Worm (Caenorhabditis elegans) whole organism, mixed stage, embryonic: ENCODE results near the gene ndub-3.

Source experiments
- bed-3 ChIP-seq: fragments of 200-800 bp; sonication (Bioruptor generic); optimal IDR thresholded peaks from 3 replicates; lab custom pipeline; 2018; ENCODE audit warnings: mild to moderate bottlenecking, missing genetic modification characterization, moderate library complexity, missing compliant biosample characterization
- blmp-1 ChIP-seq: fragments of 150-350 bp; optimal IDR thresholded peaks from 2 replicates; lab custom pipeline; 2014; ENCODE audit warnings: missing biosample characterization, missing genetic modification characterization
- ceh-43 ChIP-seq: fragments of 200-800 bp; sonication (Bioruptor generic); optimal IDR thresholded peaks from 2 replicates; lab custom pipeline; 2018; ENCODE audit warnings: mild to moderate bottlenecking, missing genetic modification characterization, moderate library complexity, missing compliant biosample characterization
- ces-1 ChIP-seq: fragments of 150-350 bp; optimal IDR thresholded peaks from 2 replicates; lab custom pipeline; 2014; ENCODE audit warnings: missing biosample characterization, missing genetic modification reagents, missing genetic modification characterization
- cnd-1 ChIP-seq: fragments of 200-800 bp; sonication (Bioruptor generic); optimal IDR thresholded peaks from 2 replicates; lab custom pipeline; 2018; ENCODE audit warnings: mild to moderate bottlenecking, missing genetic modification characterization, missing compliant biosample characterization
- elt-1 ChIP-seq: sonication (generic microtip); optimal IDR thresholded peaks from 2 replicates; lab custom pipeline; 2017; ENCODE audit warnings: missing genetic modification characterization, mild to moderate bottlenecking, missing compliant biosample characterization, antibody characterized with exemption, moderate library complexity, borderline replicate concordance; ENCODE audit not compliant: insufficient read depth
- elt-3 ChIP-seq: fragments of 150-350 bp; optimal IDR thresholded peaks from 2 replicates; lab custom pipeline; 2014; ENCODE audit warnings: missing biosample characterization, missing genetic modification characterization
- flh-1 ChIP-seq: fragments of 200-800 bp; sonication (Bioruptor generic); optimal IDR thresholded peaks from 2 replicates; lab custom pipeline; 2018; ENCODE audit warnings: mild to moderate bottlenecking, missing genetic modification characterization, moderate library complexity, missing compliant biosample characterization
- ham-2 ChIP-seq: fragments of 200-800 bp; sonication (Bioruptor generic); optimal IDR thresholded peaks from 2 replicates; lab custom pipeline; 2018; ENCODE audit warnings: mild to moderate bottlenecking, missing genetic modification characterization, missing compliant biosample characterization
- lin-13 ChIP-seq: fragments of 150-350 bp; optimal IDR thresholded peaks from 2 replicates; lab custom pipeline; 2014; ENCODE audit warnings: missing biosample characterization, missing genetic modification characterization
- lin-32 ChIP-seq: fragments of 200-800 bp; sonication (Bioruptor generic); optimal IDR thresholded peaks from 2 replicates; lab custom pipeline; 2018; ENCODE audit warnings: mild to moderate bottlenecking, missing genetic modification characterization, missing compliant biosample characterization
- lsy-2 ChIP-seq: fragments of 150-350 bp; optimal IDR thresholded peaks from 2 replicates; lab custom pipeline; 2014; ENCODE audit warnings: missing biosample characterization, missing genetic modification characterization
- mab-5 ChIP-seq: fragments of 150-350 bp; optimal IDR thresholded peaks from 2 replicates; lab custom pipeline; 2014; ENCODE audit warnings: missing biosample characterization, missing genetic modification characterization
- mep-1 ChIP-seq: fragments of 150-350 bp; optimal IDR thresholded peaks from 2 replicates; lab custom pipeline; 2017; ENCODE audit warnings: missing biosample characterization, missing genetic modification reagents, missing genetic modification characterization, inconsistent platforms
- mls-2 ChIP-seq: sonication (generic microtip); optimal IDR thresholded peaks from 2 replicates; lab custom pipeline; 2016; ENCODE audit warnings: mild to moderate bottlenecking, missing genetic modification characterization, moderate library complexity, missing compliant biosample characterization
- nhr-12 ChIP-seq: fragments of 150-350 bp; optimal IDR thresholded peaks from 2 replicates; lab custom pipeline; 2014; ENCODE audit warnings: missing biosample characterization, missing genetic modification characterization
- nhr-237 ChIP-seq: fragments of 150-350 bp; optimal IDR thresholded peaks from 2 replicates; lab custom pipeline; 2014; ENCODE audit warnings: missing biosample characterization, missing genetic modification characterization
- nhr-76 ChIP-seq: sonication (generic microtip); optimal IDR thresholded peaks from 2 replicates; lab custom pipeline; 2017; ENCODE audit warnings: missing biosample characterization, missing genetic modification characterization
- pha-4 ChIP-seq: fragments of 150-350 bp; optimal IDR thresholded peaks from 2 replicates; lab custom pipeline; 2018; ENCODE audit warnings: missing biosample characterization, missing genetic modification reagents, missing genetic modification characterization
- sem-2 ChIP-seq: fragments of 200-800 bp; sonication (Bioruptor generic); optimal IDR thresholded peaks from 2 replicates; lab custom pipeline; 2018; ENCODE audit warnings: mild to moderate bottlenecking, missing genetic modification characterization, missing compliant biosample characterization
- snpc-4 ChIP-seq: fragments of 150-350 bp; optimal IDR thresholded peaks from 2 replicates; lab custom pipeline; 2014; ENCODE audit warnings: missing biosample characterization, missing genetic modification characterization
- sptf-1 ChIP-seq: sonication (generic microtip); optimal IDR thresholded peaks from 2 replicates; lab custom pipeline; 2017; ENCODE audit warnings: mild to moderate bottlenecking, missing genetic modification characterization, moderate library complexity, missing compliant biosample characterization
- unc-120 ChIP-seq: sonication (generic microtip); optimal IDR thresholded peaks from 2 replicates; lab custom pipeline; 2017; ENCODE audit warnings: missing genetic modification characterization, missing compliant biosample characterization; ENCODE audit not compliant: poor library complexity, severe bottlenecking
- ztf-11 ChIP-seq: fragments of 150-350 bp; optimal IDR thresholded peaks from 2 replicates; lab custom pipeline; 2014; ENCODE audit warnings: missing biosample characterization, missing genetic modification characterization

The ndub-3 gene

DNA sequence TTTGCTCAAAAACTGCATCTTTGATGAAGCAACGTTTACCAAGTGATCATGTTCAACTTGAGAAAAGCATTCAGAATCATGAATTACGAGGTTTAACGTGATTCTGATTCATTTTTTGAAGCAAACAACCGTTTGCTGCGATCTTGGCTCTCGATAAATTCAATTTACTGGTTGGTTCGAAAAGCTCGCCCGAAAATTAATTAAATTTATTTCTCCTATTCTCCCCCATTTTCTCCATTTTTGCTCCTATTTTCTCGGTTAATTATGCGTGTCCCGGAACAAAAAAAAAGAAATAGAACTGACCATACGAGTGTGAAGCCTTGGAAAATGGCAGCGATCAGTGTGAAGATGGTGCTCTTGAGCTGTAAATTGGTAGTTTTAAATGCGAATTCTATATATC is 7.8 kb downstream of the ndub-3 start:
- no peak for TF ChIP-seq ztf-11 (tag; lab: Kevin White, UChicago)
- peak; percentile 94 for TF ChIP-seq ces-1 (GFP tag; lab: Kevin White, UChicago)

DNA sequence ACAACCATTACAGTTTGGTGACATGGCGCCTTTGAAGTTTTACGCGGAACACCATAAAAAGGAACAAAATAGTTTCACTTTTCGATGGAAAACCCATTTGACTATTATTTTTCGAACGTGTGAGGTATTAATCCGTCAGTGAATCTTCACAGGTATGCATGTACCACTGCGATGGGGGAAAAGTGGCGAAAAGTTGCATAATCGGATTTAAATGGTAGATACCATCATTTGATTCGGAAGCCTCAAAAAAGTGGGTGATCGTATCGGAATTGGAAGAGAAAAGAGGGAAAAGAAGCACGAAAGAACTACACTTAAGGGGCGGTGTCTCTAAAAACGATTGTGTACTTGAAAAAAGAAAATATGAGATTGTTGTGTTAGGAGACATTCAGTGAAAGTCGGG is 11.0 kb downstream of the ndub-3 start:
- TF ChIP-seq ceh-43 (GFP tag; lab: Kevin White, UChicago) (no peak), lin-13 (tag; lab: Kevin White, UChicago) (no peak), elt-1 (tag; lab: Kevin White, UChicago) (peak; percentile 16)
- TF ChIP-seq, all 35 proteins: peak for 1

DNA sequence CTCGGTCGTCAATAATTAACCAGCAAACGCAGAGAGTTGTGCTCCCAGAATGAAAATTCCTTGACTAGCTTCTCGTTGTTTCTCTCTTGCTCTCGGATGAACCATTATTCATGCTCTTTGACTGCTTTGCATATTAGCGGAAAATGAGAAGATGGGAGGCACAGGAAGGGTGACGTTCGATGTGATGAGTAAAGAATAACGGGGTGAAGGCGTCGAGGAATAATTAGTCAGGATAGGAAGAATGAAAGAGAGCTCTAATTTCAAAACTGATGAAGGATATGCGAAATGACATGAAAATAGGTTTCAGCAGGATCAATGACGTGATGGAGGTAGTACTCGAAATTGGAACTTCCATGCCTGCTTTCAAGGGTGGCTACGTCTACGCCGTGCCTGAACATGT is 13.4 kb downstream of the ndub-3 start:
- TF ChIP-seq nhr-76 (tag; lab: Kevin White, UChicago): no peak
- TF ChIP-seq mls-2: no peak
- TF ChIP-seq ceh-43 (GFP tag; lab: Kevin White, UChicago): no peak
- TF ChIP-seq sem-2 (GFP tag; lab: Kevin White, UChicago): no peak
- no peak for TF ChIP-seq nhr-237
- no peak for TF ChIP-seq cnd-1 (tag; lab: Kevin White, UChicago)
- TF ChIP-seq snpc-4: no peak
- TF ChIP-seq bed-3 (GFP tag; lab: Kevin White, UChicago): no peak
- no peak for TF ChIP-seq ces-1 (GFP tag; lab: Kevin White, UChicago)

DNA sequence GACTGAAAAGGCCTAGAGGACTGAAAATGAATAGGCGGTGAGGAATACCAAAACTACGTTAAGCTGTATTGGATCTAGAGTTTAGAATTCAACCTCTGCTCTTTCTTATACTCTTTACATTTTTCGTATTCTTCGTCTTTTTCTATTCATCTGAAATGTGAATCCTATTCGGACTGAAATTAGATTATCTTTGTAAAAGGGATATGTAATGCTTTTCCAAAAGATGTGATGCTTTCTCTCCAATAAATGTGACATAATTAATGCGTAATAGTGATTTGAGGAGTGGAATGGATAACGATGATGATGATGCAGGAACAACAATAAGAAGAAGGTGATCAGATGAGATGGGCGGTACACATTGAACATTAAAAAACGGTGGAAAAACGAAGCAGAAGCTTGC is 16.1 kb downstream of the ndub-3 start:
- TF ChIP-seq ces-1 (GFP tag; lab: Kevin White, UChicago) (peak; percentile 52), ham-2 (no peak)

DNA sequence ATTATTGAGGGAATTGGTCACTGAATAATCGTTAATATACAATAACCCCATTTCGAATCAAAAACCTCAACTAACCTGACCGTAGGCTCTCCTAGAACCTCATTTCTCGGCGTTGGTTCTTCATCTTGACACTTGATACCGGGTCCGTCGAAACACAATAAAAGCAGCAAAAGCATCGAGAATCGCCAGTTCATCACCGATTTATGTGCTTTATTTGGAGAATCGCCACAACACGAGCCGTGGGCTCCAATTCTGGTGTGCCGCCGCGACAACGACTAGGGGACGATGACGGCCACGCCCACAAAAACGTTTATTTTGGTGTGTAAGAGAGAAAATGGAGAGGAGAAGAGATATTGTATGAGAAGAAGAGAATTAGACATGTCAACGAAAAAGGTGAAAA is 17.3 kb downstream of the ndub-3 start, which contains the start of gene cutl-15:
Gene cutl-15, minus strand, starts transcription at position 298 of the 400 bp plus-strand sequence.
- no peak for TF ChIP-seq ztf-11 (tag; lab: Kevin White, UChicago)
- TF ChIP-seq sptf-1 (tag; lab: Kevin White, UChicago): no peak
- no peak for TF ChIP-seq cnd-1 (tag; lab: Kevin White, UChicago)
- TF ChIP-seq lin-32 (GFP tag; lab: Kevin White, UChicago): no peak
- TF ChIP-seq unc-120 (tag; lab: Kevin White, UChicago): no peak
- TF ChIP-seq flh-1 (GFP tag; lab: Kevin White, UChicago): no peak
- TF ChIP-seq bed-3 (GFP tag; lab: Kevin White, UChicago): no peak
- no peak for TF ChIP-seq lin-13 (tag; lab: Kevin White, UChicago)
- TF ChIP-seq elt-3 (tag; lab: Kevin White, UChicago): no peak
- no peak for TF ChIP-seq nhr-76 (tag; lab: Kevin White, UChicago)
- TF ChIP-seq mab-5 (tag; lab: Kevin White, UChicago): no peak
- TF ChIP-seq lsy-2 (tag; lab: Kevin White, UChicago): no peak
- TF ChIP-seq nhr-12 (tag; lab: Kevin White, UChicago): no peak
- no peak for TF ChIP-seq mep-1 (tag; lab: Kevin White, UChicago)
- TF ChIP-seq, all 35 proteins: peak for 0

DNA sequence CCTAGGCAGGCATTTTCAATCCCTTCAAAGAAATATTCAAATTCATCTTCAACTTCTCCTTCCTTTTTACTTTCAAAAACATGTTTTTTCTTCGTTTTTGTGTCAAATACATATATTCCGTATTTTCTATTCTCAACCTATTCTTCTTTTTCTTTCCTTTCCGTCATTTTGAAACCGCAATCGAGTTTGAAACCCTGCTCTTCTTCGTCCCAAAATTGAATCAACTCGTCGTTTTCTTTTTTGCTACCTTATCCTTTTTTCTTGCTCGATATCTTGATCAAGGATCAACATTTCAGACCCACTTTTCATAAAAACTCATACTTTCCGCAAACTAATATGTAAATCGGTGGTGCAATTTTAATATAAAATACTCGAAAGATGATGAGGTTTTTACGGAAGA is 19.5 kb downstream of the ndub-3 start:
- no peak for TF ChIP-seq blmp-1
- TF ChIP-seq ces-1 (GFP tag; lab: Kevin White, UChicago): peak; percentile 72
- TF ChIP-seq, all 35 proteins: peak for 1

DNA sequence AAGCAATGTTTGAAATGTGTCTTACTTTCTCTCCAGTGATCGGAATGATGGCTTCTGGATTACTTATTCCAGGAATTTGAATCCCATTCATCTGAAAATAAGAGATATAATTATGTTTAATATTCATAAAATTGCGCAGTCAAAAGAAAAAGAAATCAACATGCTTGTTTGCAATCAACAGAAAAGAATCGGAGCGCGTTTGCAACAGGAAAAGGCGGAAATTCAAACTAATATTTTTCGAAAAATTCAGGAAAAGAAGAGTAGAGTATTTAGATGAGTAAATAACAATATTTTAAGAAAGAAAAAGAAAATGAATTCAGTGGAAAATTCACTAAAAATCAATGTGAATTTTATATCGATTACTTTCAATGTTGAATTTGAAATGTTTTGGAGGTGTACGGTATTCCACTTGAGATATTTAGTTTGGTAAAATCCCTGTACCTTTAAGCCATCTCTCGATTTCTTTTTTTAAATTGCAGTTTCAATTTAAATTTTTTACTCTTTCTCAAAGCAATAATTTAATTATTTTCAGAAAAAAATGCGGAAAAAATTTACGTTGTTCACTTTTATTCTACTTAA is 24.2 kb downstream of the ndub-3 start, which contains the start of the genes set-17 and T21B10.4:
Gene set-17, minus strand, starts transcription at position 127 of the 579 bp plus-strand sequence.
Gene T21B10.4, plus strand, starts transcription at position 533 of the 579 bp plus-strand sequence.
- peak; percentile 72 for TF ChIP-seq elt-1 (tag; lab: Kevin White, UChicago)
- peak; percentile 17 for TF ChIP-seq pha-4 (tag; lab: Kevin White, UChicago)
- TF ChIP-seq nhr-237: no peak
- peak; percentile 29 for TF ChIP-seq lsy-2 (tag; lab: Kevin White, UChicago)
- no peak for TF ChIP-seq ham-2
- TF ChIP-seq mls-2: no peak
